Worm (Caenorhabditis elegans): ENCODE measurements around the gene M04D8.4.

ce11 chrIII:10076042-10076441, 45.6 kb upstream of the M04D8.4 start:
- TF ChIP-seq M03D4.4 (tag; optimal IDR thresholded peaks at IDR 0.05) = no peak
- TF ChIP-seq unc-62 (GFP tag; optimal IDR thresholded peaks at IDR 0.05) = no peak
- TF ChIP-seq nhr-237 (tag; optimal IDR thresholded peaks at IDR 0.05) = no peak
- no peak for TF ChIP-seq nhr-2 (tag; optimal IDR thresholded peaks at IDR 0.05)
- TF ChIP-seq sptf-1 (tag; optimal IDR thresholded peaks at IDR 0.05) = no peak
- TF ChIP-seq nhr-76 (tag; optimal IDR thresholded peaks at IDR 0.05) = no peak
- no peak for TF ChIP-seq elt-1 (tag; optimal IDR thresholded peaks at IDR 0.05; ENCODE audit: borderline replicate concordance, insufficient read depth)
- TF ChIP-seq lsy-2 (tag; optimal IDR thresholded peaks at IDR 0.05) = no peak
- no peak for TF ChIP-seq unc-39 (tag; optimal IDR thresholded peaks at IDR 0.05)
- no peak for TF ChIP-seq pha-4 (tag; optimal IDR thresholded peaks at IDR 0.05)
- TF ChIP-seq ces-1 (GFP tag; optimal IDR thresholded peaks at IDR 0.05) = no peak
- no peak for TF ChIP-seq mls-2 (tag; optimal IDR thresholded peaks at IDR 0.05)
- no peak for TF ChIP-seq nhr-12 (tag; optimal IDR thresholded peaks at IDR 0.05)
